Worm (Caenorhabditis elegans): Measurements from ENCODE around the gene ubc-1.
"Not testable (repeated sequence)": the region's sequence is repeated elsewhere in the genome, so short reads cannot be mapped to it uniquely, and the experiment has no call there.

ubc-1 gene

ce11 chrIV:4120263-4120662 is 17.4 kb downstream of the ubc-1 start, which contains the start of gene F49F1.5:
Gene F49F1.5 (minus strand): TSS chrIV:4120415.
- TF ChIP-seq drap-1 (GFP tag; optimal IDR thresholded peaks at IDR 0.05), result no peak
- TF ChIP-seq nhr-28 (tag; optimal IDR thresholded peaks at IDR 0.05), result no peak
- no peak for TF ChIP-seq zip-8 (tag; optimal IDR thresholded peaks at IDR 0.05)

ce11 chrIV:4121055-4121454 is 18.2 kb downstream of the ubc-1 start:
- TF ChIP-seq ceh-43 (GFP tag; optimal IDR thresholded peaks at IDR 0.05) (no peak), lin-13 (tag; optimal IDR thresholded peaks at IDR 0.05) (no peak), mep-1 (tag; optimal IDR thresholded peaks at IDR 0.05) (no peak), lsy-2 (tag; optimal IDR thresholded peaks at IDR 0.05) (no peak), M03D4.4 (tag; optimal IDR thresholded peaks at IDR 0.05) (no peak), nhr-2 (tag; optimal IDR thresholded peaks at IDR 0.05) (no peak), lin-32 (GFP tag; optimal IDR thresholded peaks at IDR 0.05) (no peak), bed-3 (GFP tag; optimal IDR thresholded peaks at IDR 0.05) (no peak), zip-8 (tag; optimal IDR thresholded peaks at IDR 0.05) (no peak), nhr-76 (tag; optimal IDR thresholded peaks at IDR 0.05) (no peak), nhr-28 (tag; optimal IDR thresholded peaks at IDR 0.05) (no peak), ceh-39 (tag; optimal IDR thresholded peaks at IDR 0.05) (no peak), snpc-4 (tag; optimal IDR thresholded peaks at IDR 0.05) (no peak), mls-2 (tag; optimal IDR thresholded peaks at IDR 0.05) (no peak)

- no peak for TF ChIP-seq lin-13 (tag; optimal IDR thresholded peaks at IDR 0.05)
- no peak for TF ChIP-seq ceh-39 (tag; optimal IDR thresholded peaks at IDR 0.05)
- no peak for TF ChIP-seq mls-2 (tag; optimal IDR thresholded peaks at IDR 0.05)
- TF ChIP-seq ztf-11 (tag; optimal IDR thresholded peaks at IDR 0.05), result no peak
- no peak for TF ChIP-seq ham-2 (GFP tag; optimal IDR thresholded peaks at IDR 0.05)
- no peak for TF ChIP-seq nhr-2 (tag; optimal IDR thresholded peaks at IDR 0.05)
- no peak for TF ChIP-seq hlh-1 (tag; optimal IDR thresholded peaks at IDR 0.05)
- no peak for TF ChIP-seq elt-3 (tag; optimal IDR thresholded peaks at IDR 0.05)
- TF ChIP-seq tbx-8 (GFP tag; optimal IDR thresholded peaks at IDR 0.05), result no peak
- TF ChIP-seq unc-39 (tag; optimal IDR thresholded peaks at IDR 0.05), result no peak
- no peak for TF ChIP-seq nhr-76 (tag; optimal IDR thresholded peaks at IDR 0.05)
- no peak for TF ChIP-seq nhr-237 (tag; optimal IDR thresholded peaks at IDR 0.05)
- no peak for TF ChIP-seq lin-32 (GFP tag; optimal IDR thresholded peaks at IDR 0.05)
- no peak for TF ChIP-seq lsy-2 (tag; optimal IDR thresholded peaks at IDR 0.05)
- no peak for TF ChIP-seq elt-1 (tag; optimal IDR thresholded peaks at IDR 0.05; ENCODE audit: borderline replicate concordance, insufficient read depth)
These were observed 20.3 kb downstream of the ubc-1 start, which contains the start of gene mul-1 for ce11 chrIV:4123083-4123482. Gene mul-1 (minus strand): TSS chrIV:4123166.

- TF ChIP-seq ham-2 (GFP tag; optimal IDR thresholded peaks at IDR 0.05); lsy-2 (tag; optimal IDR thresholded peaks at IDR 0.05); nhr-28 (tag; optimal IDR thresholded peaks at IDR 0.05): not testable (repeated sequence)
These were observed 22.8 kb downstream of the ubc-1 start, which contains the start of gene F49F1.7 for ce11 chrIV:4125657-4126056. Gene F49F1.7 (minus strand): TSS chrIV:4125757.

- TF ChIP-seq mep-1 (tag; optimal IDR thresholded peaks at IDR 0.05) (no peak), lin-32 (GFP tag; optimal IDR thresholded peaks at IDR 0.05) (no peak), ceh-39 (tag; optimal IDR thresholded peaks at IDR 0.05) (no peak), sptf-1 (tag; optimal IDR thresholded peaks at IDR 0.05) (no peak), ztf-11 (tag; optimal IDR thresholded peaks at IDR 0.05) (no peak), nhr-237 (tag; optimal IDR thresholded peaks at IDR 0.05) (no peak), unc-62 (GFP tag; optimal IDR thresholded peaks at IDR 0.05) (no peak), snpc-4 (tag; optimal IDR thresholded peaks at IDR 0.05) (no peak), elt-3 (tag; optimal IDR thresholded peaks at IDR 0.05) (no peak), zip-8 (tag; optimal IDR thresholded peaks at IDR 0.05) (no peak), ces-1 (GFP tag; optimal IDR thresholded peaks at IDR 0.05) (no peak), ceh-43 (GFP tag; optimal IDR thresholded peaks at IDR 0.05) (no peak), sem-2 (GFP tag; optimal IDR thresholded peaks at IDR 0.05) (no peak)
These were observed 32.9 kb downstream of the ubc-1 start, which contains the start of gene F49F1.17 for ce11 chrIV:4135744-4136143. Gene F49F1.17 (minus strand): TSS chrIV:4135844.

ce11 chrIV:4137472-4137871 is 34.7 kb downstream of the ubc-1 start, which contains the start of gene F49F1.9:
Gene F49F1.9 (minus strand): TSS chrIV:4137572.
- no peak for TF ChIP-seq ztf-11 (tag; optimal IDR thresholded peaks at IDR 0.05)
- TF ChIP-seq lin-32 (GFP tag; optimal IDR thresholded peaks at IDR 0.05), result no peak
- TF ChIP-seq ces-1 (GFP tag; optimal IDR thresholded peaks at IDR 0.05), result no peak
- no peak for TF ChIP-seq lin-13 (tag; optimal IDR thresholded peaks at IDR 0.05)
- no peak for TF ChIP-seq ceh-39 (tag; optimal IDR thresholded peaks at IDR 0.05)
- TF ChIP-seq elt-3 (tag; optimal IDR thresholded peaks at IDR 0.05), result no peak
- no peak for TF ChIP-seq elt-1 (tag; optimal IDR thresholded peaks at IDR 0.05; ENCODE audit: borderline replicate concordance, insufficient read depth)
- no peak for TF ChIP-seq ham-2 (GFP tag; optimal IDR thresholded peaks at IDR 0.05)
- no peak for TF ChIP-seq hlh-1 (tag; optimal IDR thresholded peaks at IDR 0.05)
- no peak for TF ChIP-seq drap-1 (GFP tag; optimal IDR thresholded peaks at IDR 0.05)
- no peak for TF ChIP-seq pha-4 (tag; optimal IDR thresholded peaks at IDR 0.05)
- TF ChIP-seq lsy-2 (tag; optimal IDR thresholded peaks at IDR 0.05), result no peak
- no peak for TF ChIP-seq flh-1 (GFP tag; optimal IDR thresholded peaks at IDR 0.05)
- TF ChIP-seq unc-39 (tag; optimal IDR thresholded peaks at IDR 0.05), result no peak
- no peak for TF ChIP-seq nhr-28 (tag; optimal IDR thresholded peaks at IDR 0.05)
